Worm (Caenorhabditis elegans) whole organism, L4 larva: ENCODE measurements around the gene mrpl-53.

Source experiments
- F26F4.8 ChIP-seq: fragments of 200-800 bp; sonication (Bioruptor generic); conservative IDR thresholded peaks from 2 replicates; pipeline ENCODE4 v1.3.6; 2022; ENCODE audit warnings: missing genetic modification characterization, missing compliant biosample characterization
- F44E2.7 ChIP-seq: fragments of 200-800 bp; sonication (Bioruptor generic); IDR thresholded peaks from 2 replicates; pipeline ENCODE4 v2.1.2; 2022; ENCODE audit warnings: missing genetic modification characterization, missing compliant biosample characterization
- R02D3.7 ChIP-seq: fragments of 150-350 bp; sonication (generic microtip); optimal IDR thresholded peaks from 3 replicates; lab custom pipeline; 2014; ENCODE audit warnings: missing biosample characterization, missing genetic modification characterization
- T20F7.1 ChIP-seq: fragments of 200-800 bp; sonication (Bioruptor generic); optimal IDR thresholded peaks from 2 replicates; lab custom pipeline; 2018; ENCODE audit warnings: mild to moderate bottlenecking, missing genetic modification characterization, missing compliant biosample characterization
- T26A8.4 ChIP-seq: fragments of 200-800 bp; sonication (Bioruptor generic); IDR thresholded peaks from 2 replicates; pipeline ENCODE4 v1.3.6; 2022; ENCODE audit warnings: missing genetic modification characterization, missing compliant biosample characterization
- Y5F2A.4 ChIP-seq: fragments of 200-800 bp; sonication (Bioruptor generic); optimal IDR thresholded peaks from 2 replicates; lab custom pipeline; 2018; ENCODE audit warnings: mild to moderate bottlenecking, missing genetic modification characterization, missing compliant biosample characterization
- ZK337.2 ChIP-seq: fragments of 200-800 bp; sonication (Bioruptor generic); IDR thresholded peaks from 2 replicates; pipeline ENCODE4 v1.3.6; 2022; ENCODE audit warnings: missing genetic modification reagents, missing genetic modification characterization, missing compliant biosample characterization
- aha-1 ChIP-seq: fragments of 150-350 bp; peaks from one replicate; lab custom pipeline; 2014; ENCODE audit warnings: missing biosample characterization, missing genetic modification characterization
- aly-2 ChIP-seq: sonication (generic microtip); optimal IDR thresholded peaks from 2 replicates; lab custom pipeline; 2018; ENCODE audit warnings: missing biosample characterization, missing genetic modification characterization
- ceh-28 ChIP-seq: fragments of 150-350 bp; optimal IDR thresholded peaks from 2 replicates; lab custom pipeline; 2014; ENCODE audit warnings: missing biosample characterization, missing genetic modification reagents, missing genetic modification characterization
- ceh-82 ChIP-seq: sonication (generic microtip); optimal IDR thresholded peaks from 2 replicates; lab custom pipeline; 2017; ENCODE audit warnings: missing biosample characterization, missing genetic modification characterization
- cey-2 ChIP-seq: sonication (generic microtip); optimal IDR thresholded peaks from 3 replicates; lab custom pipeline; 2017; ENCODE audit warnings: missing genetic modification characterization, mild to moderate bottlenecking, missing compliant biosample characterization, antibody characterized with exemption, borderline replicate concordance; ENCODE audit not compliant: insufficient read depth
- ctbp-1 ChIP-seq: fragments of 200-800 bp; sonication (Bioruptor generic); IDR thresholded peaks from 2 replicates; pipeline ENCODE4 v1.3.6; 2022; ENCODE audit warnings: missing genetic modification reagents, missing genetic modification characterization, missing compliant biosample characterization
- daf-12 ChIP-seq: fragments of 150-350 bp; optimal IDR thresholded peaks from 2 replicates; lab custom pipeline; 2014; ENCODE audit warnings: missing biosample characterization, missing genetic modification reagents, missing genetic modification characterization
- daf-19 ChIP-seq: fragments of 200-800 bp; sonication (Bioruptor generic); conservative IDR thresholded peaks from 2 replicates; pipeline ENCODE4 v1.3.6; 2022; ENCODE audit warnings: missing genetic modification characterization, missing compliant biosample characterization
- dmd-6 ChIP-seq: fragments of 200-800 bp; sonication (Bioruptor generic); IDR thresholded peaks from 2 replicates; pipeline ENCODE4 v1.3.6; 2022; ENCODE audit warnings: missing genetic modification reagents, missing genetic modification characterization, missing compliant biosample characterization
- dpl-1 ChIP-seq: fragments of 150-350 bp; optimal IDR thresholded peaks from 2 replicates; lab custom pipeline; 2014; ENCODE audit warnings: missing biosample characterization, missing genetic modification reagents, missing genetic modification characterization
- egl-27 ChIP-seq: sonication (generic microtip); optimal IDR thresholded peaks from 3 replicates; lab custom pipeline; 2017; ENCODE audit warnings: missing biosample characterization, missing genetic modification reagents, missing genetic modification characterization
- egl-43 ChIP-seq: fragments of 200-800 bp; sonication (Bioruptor generic); IDR thresholded peaks from 2 replicates; pipeline ENCODE4 v1.3.6; 2022; ENCODE audit warnings: missing genetic modification reagents, missing genetic modification characterization, missing compliant biosample characterization
- fkh-10 ChIP-seq: fragments of 150-350 bp; optimal IDR thresholded peaks from 2 replicates; lab custom pipeline; 2014; ENCODE audit warnings: missing biosample characterization, missing genetic modification reagents, missing genetic modification characterization
- hif-1 ChIP-seq, 2 experiments: sonication (generic microtip); optimal IDR thresholded peaks; 2 replicates each; lab custom pipeline; 2016 to 2017; ENCODE audit warnings: missing compliant biosample characterization in 2 of 2, missing genetic modification characterization in 2 of 2, missing genetic modification reagents in 2 of 2, missing genotype in 2 of 2, mild to moderate bottlenecking in 1 of 2
- hlh-11 ChIP-seq: fragments of 200-800 bp; sonication (Bioruptor generic); optimal IDR thresholded peaks from 2 replicates; lab custom pipeline; 2018; ENCODE audit warnings: mild to moderate bottlenecking, missing genetic modification characterization, missing compliant biosample characterization
- hlh-30 ChIP-seq: sonication (generic microtip); optimal IDR thresholded peaks from 2 replicates; lab custom pipeline; 2017; ENCODE audit warnings: antibody characterized with exemption, mild to moderate bottlenecking, missing genetic modification characterization, missing compliant biosample characterization; ENCODE audit not compliant: insufficient read depth
- hmg-1.1 ChIP-seq: fragments of 200-800 bp; sonication (Bioruptor generic); IDR thresholded peaks from 2 replicates; pipeline ENCODE4 v1.3.6; 2022; ENCODE audit warnings: missing genetic modification reagents, missing genetic modification characterization, missing compliant biosample characterization
- lim-7 ChIP-seq: fragments of 200-800 bp; sonication (Bioruptor generic); IDR thresholded peaks from 2 replicates; pipeline ENCODE4 v1.3.6; 2022; ENCODE audit warnings: missing genetic modification characterization, missing compliant biosample characterization
- lin-1 ChIP-seq: fragments of 200-800 bp; sonication (Bioruptor generic); IDR thresholded peaks from 2 replicates; pipeline ENCODE4 v1.3.6; 2022; ENCODE audit warnings: missing genetic modification reagents, missing genetic modification characterization, missing compliant biosample characterization
- lin-39 ChIP-seq: fragments of 150-350 bp; optimal IDR thresholded peaks from 2 replicates; lab custom pipeline; 2014; ENCODE audit warnings: missing biosample characterization, missing genetic modification reagents, missing genetic modification characterization
- lir-3 ChIP-seq: sonication (generic microtip); optimal IDR thresholded peaks from 2 replicates; lab custom pipeline; 2016; ENCODE audit warnings: mild to moderate bottlenecking, missing genetic modification characterization, missing compliant biosample characterization
- lsy-2 ChIP-seq, 2 experiments: fragments of 150-350 bp in 1 of 2; sonication (generic microtip) in 1 of 2; optimal IDR thresholded peaks; 2 replicates each; lab custom pipeline; 2014 to 2017; ENCODE audit warnings: missing biosample characterization in 2 of 2, missing genetic modification characterization in 2 of 2
- madf-5 ChIP-seq, 2 experiments: fragments of 200-800 bp; sonication (Bioruptor generic); IDR thresholded peaks; 2 replicates each; pipeline ENCODE4 v1.3.6; 2022; ENCODE audit warnings: missing compliant biosample characterization in 2 of 2, missing genetic modification characterization in 2 of 2
- madf-9 ChIP-seq: fragments of 200-800 bp; sonication (Bioruptor generic); conservative IDR thresholded peaks from 2 replicates; pipeline ENCODE4 v1.3.6; 2022; ENCODE audit warnings: missing genetic modification reagents, missing genetic modification characterization, missing compliant biosample characterization
- mep-1 ChIP-seq: fragments of 150-350 bp; sonication (generic microtip); optimal IDR thresholded peaks from 3 replicates; lab custom pipeline; 2014; ENCODE audit warnings: missing biosample characterization, missing genetic modification characterization
- mes-2 ChIP-seq: sonication (generic microtip); optimal IDR thresholded peaks from 2 replicates; lab custom pipeline; 2016; ENCODE audit warnings: missing genotype, mild to moderate bottlenecking, missing genetic modification characterization, missing compliant biosample characterization; ENCODE audit not compliant: poor library complexity, severe bottlenecking
- nhr-11 ChIP-seq: fragments of 150-350 bp; optimal IDR thresholded peaks from 2 replicates; lab custom pipeline; 2014; ENCODE audit warnings: missing biosample characterization, missing genetic modification characterization
- nhr-111 ChIP-seq: fragments of 200-800 bp; sonication (Bioruptor generic); optimal IDR thresholded peaks from 2 replicates; lab custom pipeline; 2018; ENCODE audit warnings: mild to moderate bottlenecking, missing genetic modification characterization, missing compliant biosample characterization
- nhr-237 ChIP-seq: sonication (generic microtip); optimal IDR thresholded peaks from 2 replicates; lab custom pipeline; 2017; ENCODE audit warnings: missing biosample characterization, missing genetic modification characterization
- nhr-25 ChIP-seq: sonication (generic microtip); optimal IDR thresholded peaks from 2 replicates; lab custom pipeline; 2017; ENCODE audit warnings: missing genetic modification characterization, mild to moderate bottlenecking, missing compliant biosample characterization, antibody characterized with exemption, moderate library complexity, borderline replicate concordance; ENCODE audit not compliant: insufficient read depth
- nhr-28 ChIP-seq: fragments of 150-350 bp; optimal IDR thresholded peaks from 2 replicates; lab custom pipeline; 2014; ENCODE audit warnings: missing biosample characterization, missing genetic modification characterization
- nhr-41 ChIP-seq: fragments of 200-800 bp; sonication (Bioruptor generic); IDR thresholded peaks from 2 replicates; pipeline ENCODE4 v1.3.6; 2022; ENCODE audit warnings: missing genetic modification reagents, missing genetic modification characterization, missing compliant biosample characterization
- nhr-76 ChIP-seq: fragments of 150-350 bp; optimal IDR thresholded peaks from 2 replicates; lab custom pipeline; 2014; ENCODE audit warnings: missing biosample characterization, missing genetic modification characterization
- nhr-77 ChIP-seq: fragments of 150-350 bp; optimal IDR thresholded peaks from 2 replicates; lab custom pipeline; 2014; ENCODE audit warnings: missing biosample characterization, missing genetic modification characterization
- spr-1 ChIP-seq: sonication (generic microtip); optimal IDR thresholded peaks from 2 replicates; lab custom pipeline; 2016; ENCODE audit warnings: mild to moderate bottlenecking, missing genetic modification characterization, missing compliant biosample characterization
- tag-97 ChIP-seq: fragments of 200-800 bp; sonication (Bioruptor generic); IDR thresholded peaks from 2 replicates; pipeline ENCODE4 v1.3.6; 2022; ENCODE audit warnings: missing genetic modification characterization, missing compliant biosample characterization
- tra-1 ChIP-seq: fragments of 200-800 bp; sonication (Bioruptor generic); IDR thresholded peaks from 2 replicates; pipeline ENCODE4 v1.3.6; 2022; ENCODE audit warnings: missing genetic modification reagents, missing genetic modification characterization, missing compliant biosample characterization
- unc-130 ChIP-seq: sonication (generic microtip); optimal IDR thresholded peaks from 2 replicates; lab custom pipeline; 2016; ENCODE audit warnings: missing genetic modification reagents, missing genetic modification characterization, missing compliant biosample characterization
- unc-39 ChIP-seq: sonication (generic microtip); optimal IDR thresholded peaks from 2 replicates; lab custom pipeline; 2017; ENCODE audit warnings: missing biosample characterization, missing genetic modification characterization
- vab-7 ChIP-seq: fragments of 200-800 bp; sonication (Bioruptor generic); IDR thresholded peaks from 2 replicates; pipeline ENCODE4 v1.3.6; 2022; ENCODE audit warnings: missing genetic modification reagents, missing genetic modification characterization, missing compliant biosample characterization
- zag-1 ChIP-seq: fragments of 150-350 bp; optimal IDR thresholded peaks from 2 replicates; lab custom pipeline; 2014; ENCODE audit warnings: missing biosample characterization, missing genetic modification characterization
- zfp-2 ChIP-seq: sonication (generic microtip); optimal IDR thresholded peaks from 2 replicates; lab custom pipeline; 2016; ENCODE audit warnings: mild to moderate bottlenecking, missing genetic modification characterization, missing compliant biosample characterization
- zfp-3 ChIP-seq: fragments of 200-800 bp; sonication (Bioruptor generic); conservative IDR thresholded peaks from 2 replicates; pipeline ENCODE4 v1.3.6; 2022; ENCODE audit warnings: missing genetic modification reagents, missing genetic modification characterization, missing compliant biosample characterization
- ztf-11 ChIP-seq: fragments of 150-350 bp; optimal IDR thresholded peaks from 2 replicates; lab custom pipeline; 2014; ENCODE audit warnings: missing biosample characterization, missing genetic modification characterization

mrpl-53 gene

DNA sequence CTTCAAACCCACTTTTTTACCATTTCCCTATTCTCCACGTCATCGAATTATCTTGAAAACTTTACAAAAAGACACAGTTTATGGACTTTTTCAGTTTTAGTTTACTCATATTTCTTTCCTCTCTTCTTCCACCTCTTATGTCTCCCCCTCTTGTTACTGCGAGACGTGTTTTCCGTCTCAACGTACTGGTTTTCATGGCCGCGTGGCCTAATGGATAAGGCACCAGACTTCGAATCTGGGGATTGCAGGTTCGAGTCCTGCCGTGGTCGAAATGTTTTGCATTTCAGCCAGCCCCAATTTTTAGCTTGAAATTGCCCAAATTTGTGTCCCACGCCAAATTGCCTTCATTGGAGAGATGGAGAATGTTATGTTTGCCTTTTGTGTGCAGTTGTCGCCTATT lies 31.4 kb upstream of the mrpl-53 start (continued):
- TF ChIP-seq lin-1 (peak; percentile 83), lin-39 (tag; lab: Kevin White, UChicago) (no peak), aha-1 (tag; lab: Kevin White, UChicago) (peak; percentile 98), ceh-82 (no peak), F44E2.7 (GFP tag; lab: Robert Waterston, UW) (peak; percentile 85; the same call in 1 of the 2 replicates), lir-3 (no peak), vab-7 (GFP tag; lab: Robert Waterston, UW) (peak; percentile 92), nhr-111 (peak; percentile 67), R02D3.7 (no peak), nhr-76 (tag; lab: Kevin White, UChicago) (no peak), mes-2 (tag; lab: Kevin White, UChicago) (peak; percentile 73), egl-27 (tag; lab: Kevin White, UChicago) (no peak), aly-2 (tag; lab: Kevin White, UChicago) (peak; percentile 39), madf-5 (GFP tag; IDR thresholded peaks at IDR 0.05; lab: Robert Waterston, UW) (peak; percentile 91 to 93), daf-12 (tag; lab: Kevin White, UChicago) (no peak), Y5F2A.4 (GFP tag; lab: Kevin White, UChicago) (no peak), ztf-11 (no peak), lim-7 (GFP tag; lab: Robert Waterston, UW) (peak; percentile 97), hlh-30 (tag; lab: Kevin White, UChicago) (peak; percentile 54), nhr-237 (tag; lab: Kevin White, UChicago) (no peak), nhr-77 (no peak), tra-1 (GFP tag; lab: Robert Waterston, UW) (peak; percentile 91), F26F4.8 (peak; percentile 97), nhr-11 (tag; lab: Kevin White, UChicago) (peak; percentile 71), hmg-1.1 (peak; percentile 82), dpl-1 (GFP tag; lab: Kevin White, UChicago) (peak; percentile 20), tag-97 (GFP tag; lab: Robert Waterston, UW) (no peak), nhr-41 (GFP tag; lab: Robert Waterston, UW) (peak; percentile 82; the same call in 1 of the 2 replicates), lsy-2 (tag; optimal IDR thresholded peaks at IDR 0.05; lab: Kevin White, UChicago) (peak in 1 of 2 experiments; percentile 29), zfp-2 (tag; lab: Kevin White, UChicago) (no peak), egl-43 (GFP tag; lab: Robert Waterston, UW) (peak; percentile 96), zfp-3 (GFP tag; lab: Robert Waterston, UW) (peak; percentile 49; the same call in 1 of the 2 replicates), hif-1 (tag; optimal IDR thresholded peaks at IDR 0.05; lab: Kevin White, UChicago) (peak in 1 of 2 experiments; percentile 38), nhr-28 (peak; percentile 29), ceh-28 (tag; lab: Kevin White, UChicago) (no peak), ctbp-1 (GFP tag; lab: Robert Waterston, UW) (peak; percentile 78), dmd-6 (GFP tag; lab: Robert Waterston, UW) (peak; percentile 67), zag-1 (tag; lab: Kevin White, UChicago) (no peak), fkh-10 (no peak), T26A8.4 (GFP tag; lab: Robert Waterston, UW) (peak; percentile 65; the same call in 1 of the 2 replicates), hlh-11 (peak; percentile 72), T20F7.1 (GFP tag; lab: Kevin White, UChicago) (peak; percentile 78), mep-1 (tag; lab: Kevin White, UChicago) (peak; percentile 64), madf-9 (GFP tag; lab: Robert Waterston, UW) (peak; percentile 80), unc-130 (GFP tag; lab: Kevin White, UChicago) (peak; percentile 63), unc-39 (tag; lab: Kevin White, UChicago) (no peak), daf-19 (no peak), ZK337.2 (peak; percentile 70), cey-2 (tag; lab: Kevin White, UChicago) (no peak), spr-1 (peak; percentile 70), nhr-25 (tag; lab: Kevin White, UChicago) (no peak)
